Worm (Caenorhabditis elegans): Measurements from ENCODE around the gene nhr-210.

The nhr-210 gene

DNA sequence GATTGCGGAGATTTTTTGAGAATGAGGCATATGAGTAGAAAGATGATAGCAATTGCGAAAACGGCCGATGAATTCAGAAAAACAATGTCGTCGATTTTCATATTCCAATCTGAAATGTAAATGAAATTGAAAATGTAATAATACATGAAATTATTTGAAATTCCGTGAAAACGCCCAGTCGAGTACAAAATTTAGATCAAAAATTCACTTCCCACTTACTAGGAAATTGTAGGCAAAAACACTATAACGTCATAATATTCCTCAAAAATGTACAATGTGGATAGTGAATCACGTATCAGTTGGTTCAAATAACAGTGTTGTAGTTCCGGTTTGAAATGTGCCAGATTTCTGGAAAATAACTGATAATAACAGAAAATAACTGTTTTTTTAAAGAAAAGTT is 18.1 kb downstream of the nhr-210 start, which contains the start of gene str-256:
str-256 (minus strand) TSS at position 101 of the 400 bp plus-strand sequence.
- TF ChIP-seq ztf-11 (tag; optimal IDR thresholded peaks at IDR 0.05) = no peak
- TF ChIP-seq elt-3 (tag; optimal IDR thresholded peaks at IDR 0.05) = no peak
- no peak for TF ChIP-seq zag-1 (tag; optimal IDR thresholded peaks at IDR 0.05)
- no peak for TF ChIP-seq fkh-10 (GFP tag; optimal IDR thresholded peaks at IDR 0.05)
- no peak for TF ChIP-seq ceh-16 (tag; optimal IDR thresholded peaks at IDR 0.05)
- no peak for TF ChIP-seq elt-2 (tag; optimal IDR thresholded peaks at IDR 0.05)
- TF ChIP-seq jun-1 (tag; optimal IDR thresholded peaks at IDR 0.05) = no peak
- TF ChIP-seq ama-1 (optimal IDR thresholded peaks at IDR 0.05) = no peak
- TF ChIP-seq egl-27 (tag; optimal IDR thresholded peaks at IDR 0.05) = no peak
- no peak for TF ChIP-seq egl-5 (tag; optimal IDR thresholded peaks at IDR 0.05)
- no peak for TF ChIP-seq nhr-76 (tag; optimal IDR thresholded peaks at IDR 0.05)
- TF ChIP-seq lin-39 (tag; optimal IDR thresholded peaks at IDR 0.05) = no peak
- no peak for TF ChIP-seq mml-1 (tag; optimal IDR thresholded peaks at IDR 0.05)
- TF ChIP-seq skn-1 (tag; optimal IDR thresholded peaks at IDR 0.05) = no peak

- no peak for TF ChIP-seq fkh-10 (GFP tag; optimal IDR thresholded peaks at IDR 0.05)
- TF ChIP-seq ceh-82 (tag; optimal IDR thresholded peaks at IDR 0.05) = no peak
- TF ChIP-seq nhr-77 (tag; optimal IDR thresholded peaks at IDR 0.05) = no peak
- no peak for TF ChIP-seq unc-62 (GFP tag; optimal IDR thresholded peaks at IDR 0.05)
Observed at ce11 chrV:500535-500934, 18.8 kb downstream of the nhr-210 start.

DNA sequence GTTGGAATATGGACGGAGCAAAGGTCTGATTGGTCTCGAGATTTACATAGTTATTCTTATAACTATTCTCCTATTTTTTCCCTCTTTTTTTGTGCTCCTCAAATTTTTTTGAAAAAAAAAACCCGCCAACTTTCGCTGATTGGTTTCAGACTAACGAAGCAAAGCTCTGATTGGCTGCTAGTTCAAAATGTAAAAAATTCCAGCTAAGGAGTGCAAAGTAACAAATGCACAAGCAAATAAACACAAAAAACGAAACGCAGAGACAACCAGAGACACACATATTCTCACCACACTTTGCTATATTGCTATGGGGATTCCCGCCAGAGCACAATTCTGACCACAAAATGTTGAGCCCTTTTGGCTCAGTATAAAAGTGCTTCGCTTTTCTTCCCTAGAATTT is 21.9 kb downstream of the nhr-210 start, which contains the start of gene T01G6.1:
T01G6.1 (plus strand) TSS at position 301 of the 400 bp plus-strand sequence.
- TF ChIP-seq snpc-4 (tag; optimal IDR thresholded peaks at IDR 0.05) (no peak), fkh-2 (tag; optimal IDR thresholded peaks at IDR 0.05) (no peak), R02D3.7 (tag; optimal IDR thresholded peaks at IDR 0.05) (no peak), eor-1 (tag; optimal IDR thresholded peaks at IDR 0.05) (no peak), ama-1 (optimal IDR thresholded peaks at IDR 0.05) (no peak), nhr-28 (tag; optimal IDR thresholded peaks at IDR 0.05) (no peak), fkh-10 (GFP tag; optimal IDR thresholded peaks at IDR 0.05) (no peak)

ce11 chrV:494284-494683 is 25.1 kb downstream of the nhr-210 start, which contains the start of gene nhr-131:
Gene nhr-131 (plus strand): TSS chrV:494370.
- TF ChIP-seq elt-3 (tag; optimal IDR thresholded peaks at IDR 0.05) (peak in 2 of 3 experiments; percentile 33 to 43), ceh-28 (tag; optimal IDR thresholded peaks at IDR 0.05) (peak; percentile 66), ceh-16 (tag; optimal IDR thresholded peaks at IDR 0.05) (no peak), pqm-1 (tag; optimal IDR thresholded peaks at IDR 0.05) (peak; percentile 30), pha-4 (tag; optimal IDR thresholded peaks at IDR 0.05) (peak; percentile 47), elt-2 (tag; optimal IDR thresholded peaks at IDR 0.05) (peak; percentile 70), unc-62 (GFP tag; optimal IDR thresholded peaks at IDR 0.05) (no peak), nhr-23 (tag; optimal IDR thresholded peaks at IDR 0.05) (peak; percentile 30), jun-1 (tag; optimal IDR thresholded peaks at IDR 0.05) (peak; percentile 40)

- TF ChIP-seq ceh-82 (tag; optimal IDR thresholded peaks at IDR 0.05) (no peak), mml-1 (tag; optimal IDR thresholded peaks at IDR 0.05) (no peak), R02D3.7 (tag; optimal IDR thresholded peaks at IDR 0.05) (no peak), elt-3 (tag; optimal IDR thresholded peaks at IDR 0.05) (no peak), elt-1 (tag; optimal IDR thresholded peaks at IDR 0.05) (no peak), ceh-28 (tag; optimal IDR thresholded peaks at IDR 0.05) (no peak), ama-1 (optimal IDR thresholded peaks at IDR 0.05) (no peak), eor-1 (tag; optimal IDR thresholded peaks at IDR 0.05) (no peak), skn-1 (tag; optimal IDR thresholded peaks at IDR 0.05) (no peak), fos-1 (tag; optimal IDR thresholded peaks at IDR 0.05) (no peak), ceh-16 (tag; optimal IDR thresholded peaks at IDR 0.05) (no peak), nfya-1 (tag; optimal IDR thresholded peaks at IDR 0.05; ENCODE audit: insufficient read depth) (no peak)
Observed at ce11 chrV:491432-491831, 27.9 kb downstream of the nhr-210 start, which contains the start of gene str-196. Gene str-196 (plus strand): TSS chrV:491732.

ce11 chrV:489320-489719 is 30.0 kb downstream of the nhr-210 start, which contains the start of gene nhr-106:
Gene nhr-106 (plus strand): TSS chrV:489620.
- no peak for TF ChIP-seq mml-1 (tag; optimal IDR thresholded peaks at IDR 0.05)
- TF ChIP-seq nhr-67 (tag; optimal IDR thresholded peaks at IDR 0.05) = no peak
- no peak for TF ChIP-seq nhr-28 (tag; optimal IDR thresholded peaks at IDR 0.05)
- peak; percentile 39 for TF ChIP-seq elt-2 (tag; optimal IDR thresholded peaks at IDR 0.05)
- no peak for TF ChIP-seq daf-12 (tag; optimal IDR thresholded peaks at IDR 0.05)
- TF ChIP-seq ceh-9 (tag; optimal IDR thresholded peaks at IDR 0.05) = no peak
- no peak for TF ChIP-seq eor-1 (tag; optimal IDR thresholded peaks at IDR 0.05)
- TF ChIP-seq nhr-77 (tag; optimal IDR thresholded peaks at IDR 0.05) = no peak
- TF ChIP-seq pqm-1 (tag; optimal IDR thresholded peaks at IDR 0.05) = peak; percentile 6

Measured in whole organism, L3 larva.